Worm (Caenorhabditis elegans) whole organism, late embryonic: Measurements from ENCODE around the gene fbxb-65.

Source experiments
- C38D4.7 ChIP-seq: fragments of 200-800 bp; sonication (Bioruptor generic); optimal IDR thresholded peaks from 2 replicates; lab custom pipeline; 2018; ENCODE audit warnings: mild to moderate bottlenecking, missing genetic modification characterization, moderate library complexity, missing compliant biosample characterization
- ceh-45 ChIP-seq: fragments of 200-800 bp; sonication (Bioruptor generic); IDR thresholded peaks from 2 replicates; pipeline ENCODE4 v1.3.6; 2022; ENCODE audit warnings: missing genetic modification reagents, missing genetic modification characterization, missing compliant biosample characterization
- fax-1 ChIP-seq: sonication (generic microtip); optimal IDR thresholded peaks from 2 replicates; lab custom pipeline; 2016; ENCODE audit warnings: missing genotype, missing genetic modification characterization, missing compliant biosample characterization
- fkh-10 ChIP-seq: fragments of 150-350 bp; optimal IDR thresholded peaks from 2 replicates; lab custom pipeline; 2014; ENCODE audit warnings: missing biosample characterization, missing genetic modification reagents, missing genetic modification characterization
- hlh-6 ChIP-seq: sonication (generic microtip); optimal IDR thresholded peaks from 2 replicates; lab custom pipeline; 2016; ENCODE audit warnings: missing genotype, missing genetic modification characterization, missing compliant biosample characterization
- nhr-232 ChIP-seq: sonication (generic microtip); optimal IDR thresholded peaks from 2 replicates; lab custom pipeline; 2016; ENCODE audit warnings: missing genetic modification characterization, missing compliant biosample characterization
- pag-3 ChIP-seq: sonication (generic microtip); optimal IDR thresholded peaks from 2 replicates; lab custom pipeline; 2016; ENCODE audit warnings: missing compliant biosample characterization, missing genetic modification characterization, borderline replicate concordance
- pat-9 ChIP-seq: fragments of 200-800 bp; sonication (Bioruptor generic); optimal IDR thresholded peaks from 2 replicates; lab custom pipeline; 2018; ENCODE audit warnings: mild to moderate bottlenecking, missing genetic modification characterization, moderate library complexity, missing compliant biosample characterization
- pqm-1 ChIP-seq: sonication (generic microtip); optimal IDR thresholded peaks from 2 replicates; lab custom pipeline; 2016; ENCODE audit warnings: missing genetic modification characterization, missing compliant biosample characterization
- sox-4 ChIP-seq: sonication (generic microtip); optimal IDR thresholded peaks from 2 replicates; lab custom pipeline; 2017; ENCODE audit warnings: mild to moderate bottlenecking, missing genetic modification characterization, inconsistent platforms, missing compliant biosample characterization
- zip-5 ChIP-seq: sonication (generic microtip); optimal IDR thresholded peaks from 2 replicates; lab custom pipeline; 2016; ENCODE audit warnings: missing genetic modification characterization, missing compliant biosample characterization

ce11 chrV:19354506-19354905 lies 25.1 kb downstream of the fbxb-65 start:
- TF ChIP-seq ceh-45 (GFP tag; lab: Robert Waterston, UW), result no peak
- TF ChIP-seq pag-3 (tag; lab: Kevin White, UChicago), result no peak
- TF ChIP-seq zip-5 (tag; lab: Kevin White, UChicago), result no peak
- no peak for TF ChIP-seq fax-1 (tag; lab: Kevin White, UChicago)
- no peak for TF ChIP-seq C38D4.7 (GFP tag; lab: Kevin White, UChicago)
- TF ChIP-seq sox-4 (tag; lab: Kevin White, UChicago), result no peak
- TF ChIP-seq hlh-6 (tag; lab: Kevin White, UChicago), result no peak
- TF ChIP-seq pqm-1 (tag; lab: Kevin White, UChicago), result no peak
- TF ChIP-seq nhr-232, result no peak
- TF ChIP-seq pat-9 (tag; lab: Kevin White, UChicago), result no peak
- no peak for TF ChIP-seq fkh-10 (GFP tag; lab: Kevin White, UChicago)
